Fruit fly (Drosophila melanogaster) whole organism, adult: ENCODE data around the gene CG10877.

ENCODE experiments used
- CG5204 ChIP-seq: fragments of 200-800 bp; sonication (Bioruptor generic); optimal IDR thresholded peaks from 2 replicates; lab custom pipeline; 2016; ENCODE audit warnings: missing biosample characterization, missing genetic modification characterization
- Clk ChIP-seq: fragments of 200-800 bp; sonication (Bioruptor generic); optimal IDR thresholded peaks from 2 replicates; lab custom pipeline; 2017; ENCODE audit warnings: missing biosample characterization, missing genetic modification characterization
- cic ChIP-seq: fragments of 200-800 bp; sonication (Bioruptor generic); optimal IDR thresholded peaks from 2 replicates; lab custom pipeline; 2017; ENCODE audit warnings: missing biosample characterization, mild to moderate bottlenecking, missing genetic modification characterization, moderate library complexity

DNA sequence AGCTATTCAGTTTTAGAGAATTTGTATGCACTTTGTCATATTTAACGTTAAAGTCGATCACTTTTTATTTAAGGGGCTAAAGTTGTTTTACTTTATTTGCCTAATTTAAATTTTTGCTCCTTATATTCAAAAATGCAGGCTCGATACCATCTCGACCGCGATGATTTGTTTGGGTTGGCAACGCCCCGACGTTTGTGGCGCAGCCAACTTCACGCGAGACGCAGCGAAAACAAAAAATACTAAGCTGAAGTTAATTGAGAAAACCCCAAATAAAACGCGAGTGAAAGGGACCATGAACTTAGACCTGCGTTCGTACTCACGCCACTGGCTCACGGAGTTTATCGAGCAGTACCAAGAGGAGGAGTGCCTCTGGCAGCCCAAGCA is 5.8 kb downstream of the CG10877 start:
- TF ChIP-seq CG5204 (GFP tag; lab: Kevin White, UChicago) (no peak), Clk (GFP tag; lab: Kevin White, UChicago) (no peak), cic (GFP tag; lab: Kevin White, UChicago) (no peak)
